Worm (Caenorhabditis elegans) whole organism, L1 larva: ENCODE data around the gene tsp-5.

Experiments
- C04F5.9 ChIP-seq: sonication (generic microtip); optimal IDR thresholded peaks from 2 replicates; lab custom pipeline; 2016; ENCODE audit warnings: missing genetic modification characterization, missing compliant biosample characterization
- C34B4.2 ChIP-seq: sonication (generic microtip); optimal IDR thresholded peaks from 2 replicates; lab custom pipeline; 2017; ENCODE audit warnings: mild to moderate bottlenecking, missing genetic modification characterization, missing compliant biosample characterization
- Y116A8C.19 ChIP-seq: sonication (generic microtip); optimal IDR thresholded peaks from 2 replicates; lab custom pipeline; 2016; ENCODE audit warnings: missing compliant biosample characterization, missing genetic modification characterization, borderline replicate concordance
- aha-1 ChIP-seq: fragments of 150-350 bp; optimal IDR thresholded peaks from 2 replicates; lab custom pipeline; 2014; ENCODE audit warnings: missing biosample characterization, missing genetic modification characterization
- alr-1 ChIP-seq: fragments of 200-800 bp; sonication (Bioruptor generic); optimal IDR thresholded peaks from 2 replicates; lab custom pipeline; 2018; ENCODE audit warnings: borderline replicate concordance, mild to moderate bottlenecking, missing genetic modification characterization, missing compliant biosample characterization
- ceh-8 ChIP-seq: fragments of 200-800 bp; sonication (Bioruptor generic); optimal IDR thresholded peaks from 2 replicates; lab custom pipeline; 2018; ENCODE audit warnings: mild to moderate bottlenecking, missing genetic modification characterization, moderate library complexity, missing compliant biosample characterization
- ceh-82 ChIP-seq, 3 experiments: fragments of 150-350 bp in 1 of 3; sonication (generic microtip) in 2 of 3; optimal IDR thresholded peaks; 2 replicates each; lab custom pipeline; 2014 to 2017; ENCODE audit warnings: missing biosample characterization in 3 of 3, missing genetic modification characterization in 3 of 3
- ceh-88 ChIP-seq: fragments of 200-800 bp; sonication (Bioruptor generic); IDR thresholded peaks from 2 replicates; pipeline ENCODE4 v1.3.6; 2022; ENCODE audit warnings: missing genetic modification characterization, missing compliant biosample characterization
- ces-1 ChIP-seq: fragments of 150-350 bp; optimal IDR thresholded peaks from 2 replicates; lab custom pipeline; 2014; ENCODE audit warnings: missing biosample characterization, missing genetic modification reagents, missing genetic modification characterization
- efl-3 ChIP-seq: fragments of 200-800 bp; sonication (Bioruptor generic); optimal IDR thresholded peaks from 2 replicates; lab custom pipeline; 2018; ENCODE audit warnings: mild to moderate bottlenecking, missing genetic modification characterization, missing compliant biosample characterization
- egl-27 ChIP-seq, 2 experiments: fragments of 150-350 bp in 1 of 2; sonication (generic microtip); optimal IDR thresholded peaks; 3 replicates each; lab custom pipeline; 2017 to 2018; ENCODE audit warnings: missing biosample characterization in 2 of 2, missing genetic modification characterization in 2 of 2, missing genetic modification reagents in 2 of 2
- elt-2 ChIP-seq: sonication (generic microtip); optimal IDR thresholded peaks from 2 replicates; lab custom pipeline; 2016; ENCODE audit warnings: missing genetic modification characterization, mild to moderate bottlenecking, inconsistent platforms, missing compliant biosample characterization, missing genetic modification reagents
- ets-5 ChIP-seq: fragments of 200-800 bp; sonication (Bioruptor generic); IDR thresholded peaks from 2 replicates; pipeline ENCODE4 v1.3.6; 2022; ENCODE audit warnings: missing genetic modification characterization, missing compliant biosample characterization
- fkh-10 ChIP-seq: sonication (generic microtip); optimal IDR thresholded peaks from 2 replicates; lab custom pipeline; 2017; ENCODE audit warnings: missing biosample characterization, missing genetic modification reagents, missing genetic modification characterization
- fkh-4 ChIP-seq: sonication (generic microtip); optimal IDR thresholded peaks from 2 replicates; lab custom pipeline; 2016; ENCODE audit warnings: missing compliant biosample characterization, missing genetic modification characterization, borderline replicate concordance
- hlh-17 ChIP-seq: fragments of 200-800 bp; sonication (Bioruptor generic); optimal IDR thresholded peaks from 2 replicates; lab custom pipeline; 2018; ENCODE audit warnings: missing genetic modification characterization, mild to moderate bottlenecking, missing compliant biosample characterization, moderate library complexity, borderline replicate concordance
- hlh-4 ChIP-seq: sonication (generic microtip); optimal IDR thresholded peaks from 2 replicates; lab custom pipeline; 2016; ENCODE audit warnings: mild to moderate bottlenecking, missing genetic modification characterization, missing compliant biosample characterization
- irx-1 ChIP-seq: sonication (generic microtip); optimal IDR thresholded peaks from 2 replicates; lab custom pipeline; 2016; ENCODE audit warnings: missing genetic modification characterization, missing compliant biosample characterization
- jun-1 ChIP-seq: fragments of 150-350 bp; optimal IDR thresholded peaks from 2 replicates; lab custom pipeline; 2014; ENCODE audit warnings: missing biosample characterization, missing genetic modification reagents, missing genetic modification characterization
- lin-13 ChIP-seq: fragments of 150-350 bp; optimal IDR thresholded peaks from 2 replicates; lab custom pipeline; 2014; ENCODE audit warnings: missing biosample characterization, missing genetic modification reagents, missing genetic modification characterization
- lin-14 ChIP-seq: fragments of 200-800 bp; sonication (Bioruptor generic); optimal IDR thresholded peaks from 2 replicates; lab custom pipeline; 2018; ENCODE audit warnings: mild to moderate bottlenecking, missing genetic modification characterization, moderate library complexity, missing compliant biosample characterization
- lin-15B ChIP-seq: fragments of 150-350 bp; sonication (generic microtip); optimal IDR thresholded peaks from 3 replicates; lab custom pipeline; 2014; ENCODE audit warnings: missing biosample characterization, missing genetic modification characterization
- lin-35 ChIP-seq, 2 experiments: fragments of 150-350 bp; optimal IDR thresholded peaks; 2 replicates each; lab custom pipeline; 2014; ENCODE audit warnings: missing biosample characterization in 2 of 2, missing genetic modification characterization in 2 of 2, missing genetic modification reagents in 2 of 2
- lir-3 ChIP-seq: sonication (generic microtip); optimal IDR thresholded peaks from 2 replicates; lab custom pipeline; 2016; ENCODE audit warnings: mild to moderate bottlenecking, missing genetic modification characterization, moderate library complexity, missing compliant biosample characterization; ENCODE audit not compliant: poor library complexity
- lsy-2 ChIP-seq, 2 experiments: fragments of 150-350 bp; optimal IDR thresholded peaks; 2 replicates each; lab custom pipeline; 2014; ENCODE audit warnings: missing biosample characterization in 2 of 2, missing genetic modification characterization in 2 of 2
- mep-1 ChIP-seq: fragments of 150-350 bp; optimal IDR thresholded peaks from 2 replicates; lab custom pipeline; 2014; ENCODE audit warnings: missing biosample characterization, missing genetic modification characterization
- nhr-11 ChIP-seq: fragments of 150-350 bp; optimal IDR thresholded peaks from 2 replicates; lab custom pipeline; 2014; ENCODE audit warnings: missing biosample characterization, missing genetic modification characterization
- nhr-19 ChIP-seq: fragments of 200-800 bp; sonication (Bioruptor generic); conservative IDR thresholded peaks from 2 replicates; pipeline ENCODE4 v1.3.6; 2022; ENCODE audit warnings: missing genetic modification characterization, missing compliant biosample characterization
- nhr-47 ChIP-seq: sonication (generic microtip); optimal IDR thresholded peaks from 2 replicates; lab custom pipeline; 2016; ENCODE audit warnings: mild to moderate bottlenecking, missing genetic modification characterization, moderate library complexity, missing compliant biosample characterization
- nhr-85 ChIP-seq: sonication (generic microtip); peaks from one replicate; lab custom pipeline; 2016; ENCODE audit warnings: missing genetic modification characterization, inconsistent platforms, missing compliant biosample characterization
- pax-3 ChIP-seq: fragments of 200-800 bp; sonication (Bioruptor generic); optimal IDR thresholded peaks from 2 replicates; lab custom pipeline; 2018; ENCODE audit warnings: mild to moderate bottlenecking, missing genetic modification characterization, moderate library complexity, missing compliant biosample characterization
- pqm-1 ChIP-seq: sonication (generic microtip); optimal IDR thresholded peaks from 3 replicates; lab custom pipeline; 2017; ENCODE audit warnings: missing biosample characterization, missing genetic modification characterization
- sox-4 ChIP-seq: sonication (generic microtip); optimal IDR thresholded peaks from 2 replicates; lab custom pipeline; 2016; ENCODE audit warnings: missing genetic modification characterization, missing compliant biosample characterization
- sptf-1 ChIP-seq: fragments of 150-350 bp; optimal IDR thresholded peaks from 2 replicates; lab custom pipeline; 2014; ENCODE audit warnings: missing biosample characterization, missing genetic modification characterization
- tbx-2 ChIP-seq: sonication (generic microtip); optimal IDR thresholded peaks from 2 replicates; lab custom pipeline; 2016; ENCODE audit warnings: missing genetic modification characterization, missing compliant biosample characterization
- tlp-1 ChIP-seq: fragments of 150-350 bp; optimal IDR thresholded peaks from 2 replicates; lab custom pipeline; 2014; ENCODE audit warnings: missing biosample characterization, missing genetic modification characterization
- unc-130 ChIP-seq: fragments of 150-350 bp; optimal IDR thresholded peaks from 2 replicates; lab custom pipeline; 2017; ENCODE audit warnings: missing biosample characterization, missing genetic modification characterization, inconsistent platforms
- unc-62 ChIP-seq: fragments of 150-350 bp; optimal IDR thresholded peaks from 2 replicates; lab custom pipeline; 2014; ENCODE audit warnings: missing biosample characterization, missing genetic modification reagents, missing genetic modification characterization
- unc-86 ChIP-seq: sonication (generic microtip); optimal IDR thresholded peaks from 2 replicates; lab custom pipeline; 2016; ENCODE audit warnings: missing genetic modification characterization, missing compliant biosample characterization
- unc-98 ChIP-seq: fragments of 200-800 bp; sonication (Bioruptor generic); IDR thresholded peaks from 2 replicates; pipeline ENCODE4 v1.3.6; 2022; ENCODE audit warnings: missing genetic modification characterization, missing compliant biosample characterization
- ztf-11 ChIP-seq, 2 experiments: sonication (generic microtip); optimal IDR thresholded peaks; 2 replicates each; lab custom pipeline; 2016 to 2017; ENCODE audit warnings: missing genetic modification characterization in 2 of 2, missing biosample characterization in 1 of 2, missing compliant biosample characterization in 1 of 2
- ztf-4 ChIP-seq: fragments of 150-350 bp; optimal IDR thresholded peaks from 2 replicates; lab custom pipeline; 2014; ENCODE audit warnings: missing biosample characterization, missing genetic modification characterization

Gene tsp-5

DNA sequence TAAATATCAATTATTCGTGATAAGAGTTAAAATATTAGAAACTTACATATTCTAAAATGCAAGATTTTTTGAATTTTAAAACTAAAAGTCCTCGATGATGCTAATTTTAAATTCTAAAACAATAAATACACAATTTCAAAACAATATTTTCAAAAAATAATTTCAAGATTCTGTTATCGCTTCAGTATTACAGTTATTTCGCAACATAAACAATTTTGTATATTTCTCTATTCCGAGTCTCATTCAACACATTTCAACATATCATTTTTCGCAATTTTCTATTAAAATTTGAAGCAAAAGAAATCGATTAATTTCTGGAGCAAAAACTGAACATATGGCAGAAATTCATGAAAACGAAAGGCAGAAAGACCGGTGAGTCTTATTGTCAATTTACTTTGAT is 41.6 kb upstream of the tsp-5 start, which contains the start of gene fbxa-98:
Gene fbxa-98, plus strand, starts transcription at position 243 of the 400 bp plus-strand sequence.
- TF ChIP-seq ztf-11 (tag; optimal IDR thresholded peaks at IDR 0.05; lab: Kevin White, UChicago) (no peak), unc-86 (tag; lab: Kevin White, UChicago) (no peak), nhr-19 (no peak), ztf-4 (no peak), unc-98 (GFP tag; lab: Robert Waterston, UW) (no peak), tbx-2 (tag; lab: Kevin White, UChicago) (no peak), sox-4 (tag; lab: Kevin White, UChicago) (no peak), alr-1 (tag; lab: Kevin White, UChicago) (no peak), lin-13 (GFP tag; lab: Kevin White, UChicago) (no peak), irx-1 (tag; lab: Kevin White, UChicago) (no peak), efl-3 (GFP tag; lab: Kevin White, UChicago) (no peak), lsy-2 (tag; optimal IDR thresholded peaks at IDR 0.05; lab: Kevin White, UChicago) (no peak), tlp-1 (tag; lab: Kevin White, UChicago) (no peak), mep-1 (no peak), lin-14 (GFP tag; lab: Kevin White, UChicago) (no peak), hlh-17 (GFP tag; lab: Kevin White, UChicago) (no peak)

- TF ChIP-seq ets-5 (GFP tag; lab: Robert Waterston, UW) (no peak), sptf-1 (tag; lab: Kevin White, UChicago) (no peak), C04F5.9 (tag; lab: Kevin White, UChicago) (no peak), ztf-11 (tag; optimal IDR thresholded peaks at IDR 0.05; lab: Kevin White, UChicago) (no peak), tbx-2 (tag; lab: Kevin White, UChicago) (no peak), unc-98 (GFP tag; lab: Robert Waterston, UW) (no peak), unc-62 (no peak), lin-35 (GFP tag; optimal IDR thresholded peaks at IDR 0.05; lab: Kevin White, UChicago) (no peak), elt-2 (tag; lab: Kevin White, UChicago) (no peak), ceh-88 (GFP tag; lab: Robert Waterston, UW) (no peak), nhr-11 (tag; lab: Kevin White, UChicago) (no peak), pax-3 (tag; lab: Kevin White, UChicago) (no peak), lir-3 (tag; lab: Kevin White, UChicago) (no peak), fkh-4 (tag; lab: Kevin White, UChicago) (no peak), aha-1 (tag; lab: Kevin White, UChicago) (no peak), pqm-1 (tag; lab: Kevin White, UChicago) (no peak)
Observed at ce11 chrIV:13632613-13633012, 41.1 kb upstream of the tsp-5 start.

- TF ChIP-seq egl-27 (tag; optimal IDR thresholded peaks at IDR 0.05; lab: Kevin White, UChicago) (no peak), hlh-4 (tag; lab: Kevin White, UChicago) (no peak), C34B4.2 (tag; lab: Kevin White, UChicago) (no peak), nhr-47 (tag; lab: Kevin White, UChicago) (no peak), unc-62 (no peak), alr-1 (tag; lab: Kevin White, UChicago) (no peak), ceh-82 (tag; optimal IDR thresholded peaks at IDR 0.05; lab: Kevin White, UChicago) (no peak), C04F5.9 (tag; lab: Kevin White, UChicago) (no peak), unc-130 (tag; lab: Kevin White, UChicago) (no peak), unc-98 (GFP tag; lab: Robert Waterston, UW) (no peak), lin-15B (tag; lab: Kevin White, UChicago) (no peak), Y116A8C.19 (tag; lab: Kevin White, UChicago) (no peak), ces-1 (GFP tag; lab: Kevin White, UChicago) (no peak), nhr-85 (tag; lab: Kevin White, UChicago) (no peak), jun-1 (tag; lab: Kevin White, UChicago) (no peak), ceh-8 (GFP tag; lab: Kevin White, UChicago) (no peak), ceh-88 (GFP tag; lab: Robert Waterston, UW) (no peak), fkh-10 (GFP tag; lab: Kevin White, UChicago) (no peak)
Observed at ce11 chrIV:13626469-13626868, 34.9 kb upstream of the tsp-5 start, which contains the start of gene sru-21. sru-21 (plus strand) TSS chrIV:13626769.
